Worm (Caenorhabditis elegans): ENCODE measurements around the gene F38E11.9.

- no peak for TF ChIP-seq snpc-4 (GFP tag; optimal IDR thresholded peaks at IDR 0.05)
- no peak for TF ChIP-seq snpc-4 (tag; optimal IDR thresholded peaks at IDR 0.05)
- no peak for TF ChIP-seq ama-1 (optimal IDR thresholded peaks at IDR 0.05)
- no peak for TF ChIP-seq ama-1 (GFP tag; optimal IDR thresholded peaks at IDR 0.05)
Observed at ce11 chrIV:9397278-9397677, 46.6 kb downstream of the F38E11.9 start, which contains the start of gene F56D5.3.
